Worm (Caenorhabditis elegans): ENCODE measurements around the gene bgnt-1.2.

DNA sequence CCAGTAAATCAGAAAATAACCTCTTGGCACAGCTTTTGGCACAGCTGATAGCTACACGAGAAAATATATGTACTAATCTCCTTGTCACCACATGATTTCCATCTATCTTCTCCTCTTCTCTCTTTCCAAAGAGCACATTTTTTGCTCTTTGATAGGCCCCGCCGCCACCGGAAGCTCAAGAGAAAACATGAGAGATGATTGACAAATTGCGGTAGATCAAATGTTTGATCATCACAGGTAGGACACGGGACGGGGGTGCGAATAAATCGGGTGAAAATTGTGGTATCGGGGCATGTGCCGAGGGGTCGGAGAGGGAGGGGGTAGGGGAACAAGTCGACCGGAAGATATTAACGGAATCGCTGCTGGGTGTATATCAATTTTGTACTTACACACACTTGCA is 42.4 kb downstream of the bgnt-1.2 start:
- TF ChIP-seq ets-7 (tag; optimal IDR thresholded peaks at IDR 0.05): no peak
- no peak for TF ChIP-seq ama-1 (optimal IDR thresholded peaks at IDR 0.05)
- TF ChIP-seq hnd-1 (tag; optimal IDR thresholded peaks at IDR 0.05): no peak
- no peak for TF ChIP-seq flt-1 (GFP tag; IDR thresholded peaks at IDR 0.05)
- no peak for TF ChIP-seq hmbx-1 (tag; optimal IDR thresholded peaks at IDR 0.05)
- TF ChIP-seq pes-1 (GFP tag; IDR thresholded peaks at IDR 0.05): no peak
- no peak for TF ChIP-seq B0310.2 (tag; optimal IDR thresholded peaks at IDR 0.05)
- TF ChIP-seq ceh-36 (tag; optimal IDR thresholded peaks at IDR 0.05): no peak
- TF ChIP-seq aly-1 (tag; optimal IDR thresholded peaks at IDR 0.05): no peak
- no peak for TF ChIP-seq ceh-13 (GFP tag; optimal IDR thresholded peaks at IDR 0.05)
- TF ChIP-seq tbx-37 (GFP tag; conservative IDR thresholded peaks at IDR 0.05): no peak

All from whole organism, early embryonic.